Worm (Caenorhabditis elegans) whole organism, young adult: Measurements from ENCODE around the gene srab-22.

Source experiments
- C17E4.6 ChIP-seq: fragments of 200-800 bp; sonication (Bioruptor generic); IDR thresholded peaks from 2 replicates; pipeline ENCODE4 v1.3.6; 2022; ENCODE audit warnings: missing genetic modification reagents, missing genetic modification characterization, missing compliant biosample characterization
- T07F8.4 ChIP-seq: sonication (generic microtip); optimal IDR thresholded peaks from 2 replicates; lab custom pipeline; 2016; ENCODE audit warnings: mild to moderate bottlenecking, missing genetic modification characterization, moderate library complexity, missing compliant biosample characterization
- T26A5.8 ChIP-seq: sonication (generic microtip); optimal IDR thresholded peaks from 2 replicates; lab custom pipeline; 2016; ENCODE audit warnings: missing genetic modification characterization, missing compliant biosample characterization
- Y53G8AR.9 ChIP-seq: fragments of 200-800 bp; sonication (Bioruptor generic); conservative IDR thresholded peaks from 2 replicates; pipeline ENCODE4 v1.3.6; 2022; ENCODE audit warnings: missing genetic modification reagents, missing genetic modification characterization, missing compliant biosample characterization
- ama-1 ChIP-seq, 3 experiments: fragments of 150-350 bp in 1 of 3; sonication (generic microtip) in 2 of 3; optimal IDR thresholded peaks; 2 replicates each; lab custom pipeline; 2014 to 2018; ENCODE audit warnings: missing biosample characterization in 2 of 3, missing genetic modification characterization in 2 of 3, missing genetic modification reagents in 2 of 3
- athp-1 ChIP-seq: sonication (generic microtip); optimal IDR thresholded peaks from 2 replicates; lab custom pipeline; 2017; ENCODE audit warnings: mild to moderate bottlenecking, missing genetic modification characterization, missing compliant biosample characterization
- attf-3 ChIP-seq: fragments of 200-800 bp; sonication (Bioruptor generic); conservative IDR thresholded peaks from 2 replicates; pipeline ENCODE4 v1.3.6; 2022; ENCODE audit warnings: missing genetic modification reagents, missing genetic modification characterization, missing compliant biosample characterization
- bed-1 ChIP-seq: fragments of 200-800 bp; sonication (Bioruptor generic); IDR thresholded peaks from 2 replicates; pipeline ENCODE4 v1.3.6; 2022; ENCODE audit warnings: missing genetic modification reagents, missing genetic modification characterization, missing compliant biosample characterization
- ceh-100 ChIP-seq: fragments of 200-800 bp; sonication (Bioruptor generic); IDR thresholded peaks from 2 replicates; pipeline ENCODE4 v1.3.6; 2022; ENCODE audit warnings: missing genetic modification reagents, missing genetic modification characterization, missing compliant biosample characterization
- ceh-27 ChIP-seq: fragments of 200-800 bp; sonication (Bioruptor generic); optimal IDR thresholded peaks from 2 replicates; lab custom pipeline; 2018; ENCODE audit warnings: mild to moderate bottlenecking, missing genetic modification characterization, moderate library complexity, missing compliant biosample characterization
- ceh-40 ChIP-seq: fragments of 200-800 bp; sonication (Bioruptor generic); IDR thresholded peaks from 2 replicates; pipeline ENCODE4 v1.3.6; 2022; ENCODE audit warnings: missing genetic modification characterization, missing compliant biosample characterization
- ceh-79 ChIP-seq: sonication (generic microtip); optimal IDR thresholded peaks from 2 replicates; lab custom pipeline; 2017; ENCODE audit warnings: mild to moderate bottlenecking, missing genetic modification characterization, missing compliant biosample characterization
- die-1 ChIP-seq: sonication (generic microtip); optimal IDR thresholded peaks from 2 replicates; lab custom pipeline; 2016; ENCODE audit warnings: missing genotype, mild to moderate bottlenecking, missing genetic modification characterization, missing compliant biosample characterization
- dox-1 ChIP-seq: fragments of 200-800 bp; sonication (Bioruptor generic); IDR thresholded peaks from 2 replicates; pipeline ENCODE4 v1.3.6; 2022; ENCODE audit warnings: missing genetic modification reagents, missing genetic modification characterization, missing compliant biosample characterization
- egl-18 ChIP-seq: fragments of 200-800 bp; sonication (Bioruptor generic); IDR thresholded peaks from 2 replicates; pipeline ENCODE4 v1.3.6; 2022; ENCODE audit warnings: missing genetic modification reagents, missing genetic modification characterization, missing compliant biosample characterization
- ets-4 ChIP-seq: fragments of 200-800 bp; sonication (Bioruptor generic); optimal IDR thresholded peaks from 2 replicates; lab custom pipeline; 2018; ENCODE audit warnings: mild to moderate bottlenecking, missing genetic modification characterization, missing compliant biosample characterization
- fkh-3 ChIP-seq: sonication (generic microtip); optimal IDR thresholded peaks from 2 replicates; lab custom pipeline; 2016; ENCODE audit warnings: mild to moderate bottlenecking, missing genetic modification characterization, missing compliant biosample characterization
- hlh-26 ChIP-seq: fragments of 200-800 bp; sonication (Bioruptor generic); conservative IDR thresholded peaks from 2 replicates; pipeline ENCODE4 v1.3.6; 2022; ENCODE audit warnings: missing genetic modification reagents, missing genetic modification characterization, missing compliant biosample characterization
- hmg-1.2 ChIP-seq: fragments of 200-800 bp; sonication (Bioruptor generic); IDR thresholded peaks from 2 replicates; pipeline ENCODE4 v1.3.6; 2022; ENCODE audit warnings: missing genetic modification reagents, missing genetic modification characterization, missing compliant biosample characterization
- let-607 ChIP-seq, 2 experiments: fragments of 200-800 bp in 1 of 2; sonication (Bioruptor generic) in 1 of 2; sonication (generic microtip) in 1 of 2; optimal IDR thresholded peaks; 2 replicates each; lab custom pipeline; 2016 to 2018; ENCODE audit warnings: mild to moderate bottlenecking in 2 of 2, missing compliant biosample characterization in 2 of 2, missing genetic modification characterization in 2 of 2, moderate library complexity in 2 of 2, missing genotype in 1 of 2
- lin-40 ChIP-seq: sonication (generic microtip); optimal IDR thresholded peaks from 2 replicates; lab custom pipeline; 2016; ENCODE audit warnings: missing genetic modification characterization, mild to moderate bottlenecking, missing compliant biosample characterization, missing genotype, missing genetic modification reagents
- lsl-1 ChIP-seq: fragments of 200-800 bp; sonication (Bioruptor generic); optimal IDR thresholded peaks from 2 replicates; lab custom pipeline; 2018; ENCODE audit warnings: mild to moderate bottlenecking, missing genetic modification characterization, moderate library complexity, missing compliant biosample characterization
- lsy-27 ChIP-seq: sonication (generic microtip); optimal IDR thresholded peaks from 2 replicates; lab custom pipeline; 2017; ENCODE audit warnings: missing genetic modification characterization, mild to moderate bottlenecking, missing compliant biosample characterization, antibody characterized with exemption, missing genotype, borderline replicate concordance; ENCODE audit not compliant: insufficient read depth
- madf-3 ChIP-seq: fragments of 200-800 bp; sonication (Bioruptor generic); IDR thresholded peaks from 2 replicates; pipeline ENCODE4 v1.3.6; 2022; ENCODE audit warnings: missing genetic modification reagents, missing genetic modification characterization, missing compliant biosample characterization
- madf-8 ChIP-seq: fragments of 200-800 bp; sonication (Bioruptor generic); conservative IDR thresholded peaks from 2 replicates; pipeline ENCODE4 v1.3.6; 2022; ENCODE audit warnings: missing genetic modification reagents, missing genetic modification characterization, missing compliant biosample characterization
- nfya-2 ChIP-seq: fragments of 200-800 bp; sonication (Bioruptor generic); IDR thresholded peaks from 2 replicates; pipeline ENCODE4 v1.3.6; 2022; ENCODE audit warnings: missing genetic modification reagents, missing genetic modification characterization, missing compliant biosample characterization
- nhr-27 ChIP-seq: fragments of 200-800 bp; sonication (Bioruptor generic); optimal IDR thresholded peaks from 2 replicates; lab custom pipeline; 2018; ENCODE audit warnings: mild to moderate bottlenecking, missing genetic modification characterization, moderate library complexity, missing compliant biosample characterization
- pbrm-1 ChIP-seq: fragments of 200-800 bp; sonication (Bioruptor generic); IDR thresholded peaks from 2 replicates; pipeline ENCODE4 v1.3.6; 2022; ENCODE audit warnings: missing genetic modification reagents, missing genetic modification characterization, missing compliant biosample characterization
- pha-4 ChIP-seq: fragments of 150-350 bp; sonication (generic microtip); optimal IDR thresholded peaks from 2 replicates; lab custom pipeline; 2014; ENCODE audit warnings: missing biosample characterization, missing genetic modification reagents, missing genetic modification characterization
- rec-8 ChIP-seq, 2 experiments: sonication (generic microtip); optimal IDR thresholded peaks; 2 replicates each; lab custom pipeline; 2016; ENCODE audit warnings: mild to moderate bottlenecking in 2 of 2, missing genetic modification characterization in 2 of 2, missing genetic modification reagents in 2 of 2, missing genotype in 2 of 2, missing biosample characterization in 1 of 2, missing compliant biosample characterization in 1 of 2, moderate library complexity in 1 of 2
- rpc-1 ChIP-seq, 2 experiments: fragments of 150-350 bp in 1 of 2; sonication (generic microtip) in 1 of 2; optimal IDR thresholded peaks; 2 replicates each; lab custom pipeline; 2014 to 2018; ENCODE audit warnings: missing biosample characterization in 1 of 2, missing genetic modification characterization in 1 of 2, missing genetic modification reagents in 1 of 2, missing genotype in 1 of 2
- snpc-1.1 ChIP-seq: sonication (generic microtip); optimal IDR thresholded peaks from 2 replicates; lab custom pipeline; 2017; ENCODE audit warnings: missing genetic modification characterization, mild to moderate bottlenecking, missing compliant biosample characterization, antibody characterized with exemption, moderate library complexity, missing genotype, missing genetic modification reagents; ENCODE audit not compliant: insufficient read depth
- sptf-2 ChIP-seq: fragments of 200-800 bp; sonication (Bioruptor generic); optimal IDR thresholded peaks from 2 replicates; lab custom pipeline; 2018; ENCODE audit warnings: mild to moderate bottlenecking, missing genetic modification characterization, missing compliant biosample characterization
- tbx-9 ChIP-seq: sonication (generic microtip); optimal IDR thresholded peaks from 2 replicates; lab custom pipeline; 2016; ENCODE audit warnings: borderline replicate concordance, missing genetic modification characterization, inconsistent platforms, missing compliant biosample characterization
- zfh-2 ChIP-seq: fragments of 200-800 bp; sonication (Bioruptor generic); conservative IDR thresholded peaks from 2 replicates; pipeline ENCODE4 v1.3.6; 2022; ENCODE audit warnings: missing genetic modification reagents, missing genetic modification characterization, missing compliant biosample characterization
- ztf-18 ChIP-seq: sonication (generic microtip); optimal IDR thresholded peaks from 2 replicates; lab custom pipeline; 2016; ENCODE audit warnings: missing genotype, mild to moderate bottlenecking, missing genetic modification characterization, missing compliant biosample characterization
- ztf-28 ChIP-seq: fragments of 200-800 bp; sonication (Bioruptor generic); IDR thresholded peaks from 2 replicates; pipeline ENCODE4 v1.3.6; 2022; ENCODE audit warnings: missing genetic modification reagents, missing genetic modification characterization, missing compliant biosample characterization
- ztf-6 ChIP-seq: fragments of 200-800 bp; sonication (Bioruptor generic); IDR thresholded peaks from 2 replicates; pipeline ENCODE4 v1.3.6; 2022; ENCODE audit warnings: missing genetic modification reagents, missing genetic modification characterization, missing compliant biosample characterization

The srab-22 gene

ce11 chrV:3464897-3465296, 38.7 kb downstream of the srab-22 start:
- no peak for TF ChIP-seq ceh-27 (GFP tag; lab: Kevin White, UChicago)
- TF ChIP-seq ets-4 (GFP tag; lab: Kevin White, UChicago): no peak
- TF ChIP-seq die-1 (tag; lab: Kevin White, UChicago): no peak
- TF ChIP-seq lsl-1 (GFP tag; lab: Kevin White, UChicago): no peak
- TF ChIP-seq egl-18: no peak
- TF ChIP-seq attf-3: no peak
- no peak for TF ChIP-seq rec-8 (tag; optimal IDR thresholded peaks at IDR 0.05; lab: Kevin White, UChicago)
- TF ChIP-seq ztf-28 (GFP tag; lab: Robert Waterston, UW): no peak
- TF ChIP-seq let-607 (tag; optimal IDR thresholded peaks at IDR 0.05; lab: Kevin White, UChicago): no peak
- no peak for TF ChIP-seq athp-1 (tag; lab: Kevin White, UChicago)

ce11 chrV:3468436-3468835, 42.3 kb downstream of the srab-22 start, which contains the start of gene gst-33:
TSS of gene gst-33 (minus strand) at chrV:3468562.
- TF ChIP-seq hmg-1.2 (peak; percentile 88), ceh-79 (tag; lab: Kevin White, UChicago) (no peak), lsy-27 (no peak)

ce11 chrV:3470782-3471181, 44.6 kb downstream of the srab-22 start, which contains the start of gene srbc-29:
TSS of gene srbc-29 (minus strand) at chrV:3470882.
- TF ChIP-seq zfh-2 (GFP tag; lab: Robert Waterston, UW) (no peak), T07F8.4 (tag; lab: Kevin White, UChicago) (no peak), fkh-3 (no peak), ceh-100 (no peak), nfya-2 (GFP tag; lab: Robert Waterston, UW) (no peak), ztf-18 (tag; lab: Kevin White, UChicago) (no peak), bed-1 (GFP tag; lab: Robert Waterston, UW) (no peak), dox-1 (GFP tag; lab: Robert Waterston, UW) (no peak), sptf-2 (no peak), Y53G8AR.9 (GFP tag; lab: Robert Waterston, UW) (no peak), ceh-40 (GFP tag; lab: Robert Waterston, UW) (no peak)

- TF ChIP-seq pbrm-1 (GFP tag; lab: Robert Waterston, UW) (no peak), C17E4.6 (GFP tag; lab: Robert Waterston, UW) (no peak), nhr-27 (tag; lab: Kevin White, UChicago) (no peak), hlh-26 (GFP tag; lab: Robert Waterston, UW) (no peak), tbx-9 (tag; lab: Kevin White, UChicago) (no peak), rec-8 (tag; optimal IDR thresholded peaks at IDR 0.05; lab: Kevin White, UChicago) (no peak), lin-40 (tag; lab: Kevin White, UChicago) (no peak), madf-3 (GFP tag; lab: Robert Waterston, UW) (no peak), T26A5.8 (tag; lab: Kevin White, UChicago) (no peak), madf-8 (no peak), ceh-79 (tag; lab: Kevin White, UChicago) (no peak), pha-4 (tag; lab: Kevin White, UChicago) (no peak), snpc-1.1 (tag; lab: Kevin White, UChicago) (no peak), rpc-1 (optimal IDR thresholded peaks at IDR 0.05; lab: Kevin White, UChicago) (no peak), rpc-1 (tag; optimal IDR thresholded peaks at IDR 0.05; lab: Kevin White, UChicago) (no peak), ama-1 (optimal IDR thresholded peaks at IDR 0.05; lab: Kevin White, UChicago) (no peak), ama-1 (GFP tag; optimal IDR thresholded peaks at IDR 0.05; lab: Kevin White, UChicago) (no peak), ztf-6 (GFP tag; lab: Robert Waterston, UW) (no peak)
These were observed 48.8 kb downstream of the srab-22 start, which contains the start of gene oac-2 for ce11 chrV:3475021-3475420. TSS of gene oac-2 (minus strand) at chrV:3475121.
